Fruit fly (Drosophila melanogaster): ENCODE results near the gene CG9636.

DNA sequence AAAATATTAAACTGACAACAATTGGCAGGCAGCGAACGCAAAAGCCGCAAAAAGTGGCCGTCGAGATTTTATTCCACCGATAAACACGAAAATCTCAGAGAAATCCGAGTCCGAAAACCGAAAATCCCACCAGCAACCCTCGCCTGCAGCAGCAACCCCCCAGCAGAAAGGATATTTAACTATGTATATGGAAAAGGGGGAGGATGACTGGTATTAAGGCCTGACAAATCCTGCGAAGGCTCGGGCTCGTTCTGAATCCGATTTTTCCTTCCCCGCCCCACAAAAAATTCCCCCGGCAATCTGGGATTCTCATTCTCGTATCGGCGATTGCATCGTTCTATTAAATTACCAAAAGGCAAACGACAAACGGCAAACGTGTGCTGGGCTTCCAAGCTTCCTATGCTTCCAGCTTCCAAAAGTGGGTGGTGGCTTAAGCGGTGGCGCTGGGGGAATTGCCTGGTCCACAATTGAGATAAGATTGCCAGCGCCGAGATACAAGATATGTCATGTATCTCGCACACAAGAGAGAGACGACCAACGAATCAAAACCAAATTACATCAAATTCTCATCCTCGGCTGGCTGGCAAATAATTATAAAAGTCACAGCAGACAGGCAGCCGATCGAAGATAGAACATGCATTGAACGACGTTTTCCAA is 51.2 kb downstream of the CG9636 start:
- TF ChIP-seq maf-S (GFP tag; optimal IDR thresholded peaks at IDR 0.05) (no peak), CG18599 (GFP tag; optimal IDR thresholded peaks at IDR 0.05) (no peak), bigmax (GFP tag; optimal IDR thresholded peaks at IDR 0.05) (no peak), CG15479 (GFP tag; optimal IDR thresholded peaks at IDR 0.05) (no peak), Abd-B (GFP tag; optimal IDR thresholded peaks at IDR 0.05) (no peak), Nf-YA (GFP tag; IDR thresholded peaks at IDR 0.05) (no peak), CG10274 (GFP tag; optimal IDR thresholded peaks at IDR 0.05) (no peak), CG12769 (tag; optimal IDR thresholded peaks at IDR 0.05) (no peak)

Data from whole organism, embryonic.